Worm (Caenorhabditis elegans): ENCODE measurements around the gene Y69H2.1.

- TF ChIP-seq rnt-1 (tag; optimal IDR thresholded peaks at IDR 0.05) (no peak), zag-1 (tag; optimal IDR thresholded peaks at IDR 0.05) (no peak), blmp-1 (tag; optimal IDR thresholded peaks at IDR 0.05) (no peak)
Observed at ce11 chrV:18577458-18578078, 44.8 kb downstream of the Y69H2.1 start.
